Worm (Caenorhabditis elegans) whole organism, L3 larva: ENCODE results near the gene Y113G7A.13.
A peak's percentile ranks its signal among the peaks of the same experiment; 100 is the strongest.

Experiments
- ZK546.5 ChIP-seq: sonication (generic microtip); optimal IDR thresholded peaks from 2 replicates; lab custom pipeline; 2017; ENCODE audit warnings: missing biosample characterization, missing genetic modification characterization
- aly-2 ChIP-seq: fragments of 150-350 bp; optimal IDR thresholded peaks from 2 replicates; lab custom pipeline; 2014; ENCODE audit warnings: missing biosample characterization, missing genetic modification characterization
- ama-1 ChIP-seq: fragments of 150-350 bp; optimal IDR thresholded peaks from 2 replicates; lab custom pipeline; 2018
- ceh-16 ChIP-seq: sonication (generic microtip); optimal IDR thresholded peaks from 2 replicates; lab custom pipeline; 2017; ENCODE audit warnings: missing biosample characterization, missing genetic modification characterization
- ceh-28 ChIP-seq: fragments of 150-350 bp; optimal IDR thresholded peaks from 2 replicates; lab custom pipeline; 2014; ENCODE audit warnings: missing biosample characterization, missing genetic modification reagents, missing genetic modification characterization
- daf-12 ChIP-seq: fragments of 150-350 bp; optimal IDR thresholded peaks from 2 replicates; lab custom pipeline; 2014; ENCODE audit warnings: missing biosample characterization, missing genetic modification reagents, missing genetic modification characterization
- egl-27 ChIP-seq: sonication (generic microtip); optimal IDR thresholded peaks from 4 replicates; lab custom pipeline; 2017; ENCODE audit warnings: missing biosample characterization, missing genetic modification reagents, missing genetic modification characterization
- egl-5 ChIP-seq: fragments of 150-350 bp; optimal IDR thresholded peaks from 2 replicates; lab custom pipeline; 2017; ENCODE audit warnings: missing biosample characterization, missing genetic modification reagents, missing genetic modification characterization, inconsistent platforms
- elt-1 ChIP-seq: fragments of 150-350 bp; optimal IDR thresholded peaks from 2 replicates; lab custom pipeline; 2014; ENCODE audit warnings: missing biosample characterization, missing genetic modification characterization
- elt-2 ChIP-seq: sonication (generic microtip); optimal IDR thresholded peaks from 2 replicates; lab custom pipeline; 2016; ENCODE audit warnings: missing genetic modification reagents, mild to moderate bottlenecking, missing genetic modification characterization, missing compliant biosample characterization
- elt-3 ChIP-seq, 3 experiments: fragments of 150-350 bp in 1 of 3; sonication (generic microtip) in 2 of 3; optimal IDR thresholded peaks; 2 replicates in 2 of 3; 4 replicates in 1 of 3; lab custom pipeline; 2014 to 2017; ENCODE audit warnings: missing biosample characterization in 3 of 3, missing genetic modification characterization in 3 of 3
- fkh-10 ChIP-seq: sonication (generic microtip); optimal IDR thresholded peaks from 2 replicates; lab custom pipeline; 2017; ENCODE audit warnings: missing biosample characterization, missing genetic modification reagents, missing genetic modification characterization
- fkh-2 ChIP-seq: fragments of 150-350 bp; optimal IDR thresholded peaks from 2 replicates; lab custom pipeline; 2014; ENCODE audit warnings: missing biosample characterization, missing genetic modification reagents, missing genetic modification characterization
- fos-1 ChIP-seq: fragments of 150-350 bp; optimal IDR thresholded peaks from 2 replicates; lab custom pipeline; 2014; ENCODE audit warnings: missing biosample characterization, missing genetic modification characterization
- jun-1 ChIP-seq: fragments of 150-350 bp; optimal IDR thresholded peaks from 2 replicates; lab custom pipeline; 2014; ENCODE audit warnings: missing biosample characterization, missing genetic modification reagents, missing genetic modification characterization
- mdl-1 ChIP-seq: fragments of 150-350 bp; optimal IDR thresholded peaks from 2 replicates; lab custom pipeline; 2014; ENCODE audit warnings: missing biosample characterization, missing genetic modification characterization
- nhr-11 ChIP-seq: fragments of 150-350 bp; optimal IDR thresholded peaks from 2 replicates; lab custom pipeline; 2014; ENCODE audit warnings: missing biosample characterization, missing genetic modification characterization
- nhr-12 ChIP-seq: fragments of 150-350 bp; optimal IDR thresholded peaks from 2 replicates; lab custom pipeline; 2014; ENCODE audit warnings: missing biosample characterization, missing genetic modification characterization
- nhr-23 ChIP-seq: fragments of 150-350 bp; optimal IDR thresholded peaks from 2 replicates; lab custom pipeline; 2014; ENCODE audit warnings: missing biosample characterization, missing genetic modification reagents, missing genetic modification characterization
- nhr-237 ChIP-seq: fragments of 150-350 bp; optimal IDR thresholded peaks from 2 replicates; lab custom pipeline; 2014; ENCODE audit warnings: missing biosample characterization, missing genetic modification characterization
- nhr-25 ChIP-seq: sonication (generic microtip); optimal IDR thresholded peaks from 2 replicates; lab custom pipeline; 2017; ENCODE audit warnings: missing biosample characterization, missing genetic modification characterization
- nhr-28 ChIP-seq: fragments of 150-350 bp; optimal IDR thresholded peaks from 2 replicates; lab custom pipeline; 2014; ENCODE audit warnings: missing biosample characterization, missing genetic modification characterization
- nhr-67 ChIP-seq: fragments of 150-350 bp; optimal IDR thresholded peaks from 2 replicates; lab custom pipeline; 2014; ENCODE audit warnings: missing biosample characterization, missing genetic modification characterization
- pha-4 ChIP-seq: fragments of 150-350 bp; optimal IDR thresholded peaks from 2 replicates; lab custom pipeline; 2014; ENCODE audit warnings: missing biosample characterization, missing genetic modification reagents, missing genetic modification characterization
- pqm-1 ChIP-seq: fragments of 150-350 bp; optimal IDR thresholded peaks from 2 replicates; lab custom pipeline; 2017; ENCODE audit warnings: missing biosample characterization, missing genetic modification characterization, inconsistent platforms
- sea-2 ChIP-seq: fragments of 150-350 bp; sonication (generic microtip); optimal IDR thresholded peaks from 4 replicates; lab custom pipeline; 2014; ENCODE audit warnings: missing biosample characterization, missing genetic modification reagents, missing genetic modification characterization
- snpc-4 ChIP-seq: fragments of 150-350 bp; optimal IDR thresholded peaks from 2 replicates; lab custom pipeline; 2014; ENCODE audit warnings: missing biosample characterization, missing genetic modification characterization
- tbx-2 ChIP-seq: sonication (generic microtip); optimal IDR thresholded peaks from 2 replicates; lab custom pipeline; 2016; ENCODE audit warnings: mild to moderate bottlenecking, missing genetic modification characterization, missing compliant biosample characterization
- unc-39 ChIP-seq: sonication (generic microtip); optimal IDR thresholded peaks from 4 replicates; lab custom pipeline; 2017; ENCODE audit warnings: missing biosample characterization, missing genetic modification characterization
- unc-62 ChIP-seq: fragments of 150-350 bp; sonication (generic microtip); optimal IDR thresholded peaks from 4 replicates; lab custom pipeline; 2014; ENCODE audit warnings: missing biosample characterization, missing genetic modification reagents, missing genetic modification characterization
- zag-1 ChIP-seq: fragments of 150-350 bp; optimal IDR thresholded peaks from 2 replicates; lab custom pipeline; 2014; ENCODE audit warnings: missing biosample characterization, missing genetic modification characterization
- ztf-4 ChIP-seq: fragments of 150-350 bp; optimal IDR thresholded peaks from 2 replicates; lab custom pipeline; 2014; ENCODE audit warnings: missing biosample characterization, missing genetic modification characterization

Gene Y113G7A.13

ce11 chrV:20147662-20148245 is at the start of gene Y113G7A.13:
Y113G7A.13 (plus strand) TSS chrV:20148195.
- TF ChIP-seq fkh-10, result no peak
- no peak for TF ChIP-seq egl-5 (tag; lab: Kevin White, UChicago)
- TF ChIP-seq pha-4 (tag; lab: Kevin White, UChicago), result peak; percentile 54
- TF ChIP-seq zag-1 (tag; lab: Kevin White, UChicago), result no peak
- TF ChIP-seq ceh-16 (tag; lab: Kevin White, UChicago), result no peak
- TF ChIP-seq nhr-23 (tag; lab: Kevin White, UChicago), result no peak
- no peak for TF ChIP-seq nhr-237 (tag; lab: Kevin White, UChicago)
- no peak for TF ChIP-seq mdl-1
- TF ChIP-seq nhr-67 (tag; lab: Kevin White, UChicago), result no peak
- TF ChIP-seq aly-2, result no peak
- TF ChIP-seq jun-1 (tag; lab: Kevin White, UChicago), result peak; percentile 36
- peak; percentile 35 for TF ChIP-seq ceh-28
- TF ChIP-seq pqm-1 (tag; lab: Kevin White, UChicago), result peak; percentile 80
- TF ChIP-seq unc-39 (tag; lab: Kevin White, UChicago), result no peak
- no peak for TF ChIP-seq elt-3 (tag; optimal IDR thresholded peaks at IDR 0.05; lab: Kevin White, UChicago)
- TF ChIP-seq nhr-25 (tag; lab: Kevin White, UChicago), result no peak
- peak; percentile 97 for TF ChIP-seq elt-2 (tag; lab: Kevin White, UChicago)
- no peak for TF ChIP-seq snpc-4 (tag; lab: Kevin White, UChicago)
- no peak for TF ChIP-seq daf-12 (tag; lab: Kevin White, UChicago)

- TF ChIP-seq ceh-28 (peak; percentile 94), elt-1 (tag; lab: Kevin White, UChicago) (no peak)
Measured at ce11 chrV:20104417-20104816, 43.6 kb upstream of the Y113G7A.13 start.

- TF ChIP-seq ceh-28 (peak; percentile 97), mdl-1 (no peak), nhr-12 (tag; lab: Kevin White, UChicago) (no peak), ZK546.5 (tag; lab: Kevin White, UChicago) (no peak), fos-1 (tag; lab: Kevin White, UChicago) (no peak)
Measured at ce11 chrV:20105210-20105793, 42.7 kb upstream of the Y113G7A.13 start.

DNA sequence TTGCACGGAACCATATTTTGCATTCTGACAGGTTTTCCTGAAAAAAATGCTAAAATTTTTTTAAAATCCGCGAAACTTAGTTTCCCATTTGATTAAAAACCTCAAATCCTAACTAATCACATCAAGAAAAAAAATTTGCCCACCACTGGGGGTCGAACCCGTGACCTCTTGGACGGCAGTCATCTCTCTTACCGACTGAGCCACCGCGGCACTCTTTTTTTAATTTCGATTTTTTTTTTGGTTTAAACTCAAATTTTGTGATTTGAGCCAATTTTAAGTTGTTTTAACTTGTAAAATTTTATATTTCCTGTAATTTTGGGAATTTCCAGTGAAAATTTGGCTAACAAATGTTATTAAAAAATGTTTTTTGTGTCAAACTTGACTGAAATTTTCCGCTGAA is 28.2 kb upstream of the Y113G7A.13 start:
- TF ChIP-seq nhr-11 (no peak), nhr-12 (tag; lab: Kevin White, UChicago) (no peak), sea-2 (GFP tag; lab: Kevin White, UChicago) (no peak), nhr-67 (tag; lab: Kevin White, UChicago) (no peak), tbx-2 (tag; lab: Kevin White, UChicago) (no peak)

DNA sequence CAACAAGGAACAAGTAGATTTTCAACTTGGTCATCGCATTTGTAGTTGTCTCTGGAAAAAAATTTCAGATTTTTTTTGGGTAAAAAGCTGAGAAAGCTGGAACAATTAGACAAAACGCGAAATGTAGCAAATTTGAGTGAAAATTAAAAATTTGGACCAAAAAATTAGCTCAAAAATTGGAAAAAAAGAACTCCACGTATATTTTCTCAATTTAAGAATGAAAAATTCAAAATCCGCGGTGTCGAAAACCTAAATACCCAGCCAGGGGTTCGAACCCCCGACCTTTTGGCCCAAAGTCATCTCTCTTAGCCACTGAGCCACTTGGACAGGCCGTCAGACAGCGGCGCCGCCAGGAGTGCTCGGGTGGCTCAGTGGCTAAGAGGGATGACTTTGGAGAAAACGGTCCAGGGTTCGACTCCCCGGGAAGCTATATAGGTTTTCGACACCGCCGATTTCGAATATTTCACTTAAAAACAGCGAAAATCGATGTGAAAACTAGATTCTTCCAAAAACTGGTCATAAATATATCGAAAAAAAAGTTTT is 27.3 kb upstream of the Y113G7A.13 start, which contains the start of gene ncx-1:
ncx-1 (minus strand) TSS at position 51 of the 543 bp plus-strand sequence.
- TF ChIP-seq fkh-2 (tag; lab: Kevin White, UChicago) (no peak), nhr-28 (tag; lab: Kevin White, UChicago) (no peak), ama-1 (lab: Kevin White, UChicago) (no peak)

ce11 chrV:20123010-20123409 is 25.0 kb upstream of the Y113G7A.13 start:
- TF ChIP-seq pha-4 (tag; lab: Kevin White, UChicago) (no peak), egl-27 (tag; lab: Kevin White, UChicago) (no peak), aly-2 (no peak), elt-2 (tag; lab: Kevin White, UChicago) (no peak), nhr-11 (no peak), nhr-23 (tag; lab: Kevin White, UChicago) (no peak), ceh-28 (no peak), egl-5 (tag; lab: Kevin White, UChicago) (no peak), ztf-4 (tag; lab: Kevin White, UChicago) (no peak), fkh-10 (no peak), unc-62 (no peak)
- TF ChIP-seq, all 47 proteins: peak for 0
